Worm (Caenorhabditis elegans) whole organism, L1 larva: ENCODE measurements around the gene dhrs-4.

Source experiments
- C04F5.9 ChIP-seq: sonication (generic microtip); optimal IDR thresholded peaks from 2 replicates; lab custom pipeline; 2016; ENCODE audit warnings: missing genetic modification characterization, missing compliant biosample characterization
- C34B4.2 ChIP-seq: sonication (generic microtip); optimal IDR thresholded peaks from 2 replicates; lab custom pipeline; 2017; ENCODE audit warnings: mild to moderate bottlenecking, missing genetic modification characterization, missing compliant biosample characterization
- F16B12.6 ChIP-seq: fragments of 150-350 bp; optimal IDR thresholded peaks from 2 replicates; lab custom pipeline; 2014; ENCODE audit warnings: missing biosample characterization, missing genetic modification characterization
- alr-1 ChIP-seq: fragments of 200-800 bp; sonication (Bioruptor generic); optimal IDR thresholded peaks from 2 replicates; lab custom pipeline; 2018; ENCODE audit warnings: borderline replicate concordance, mild to moderate bottlenecking, missing genetic modification characterization, missing compliant biosample characterization
- blmp-1 ChIP-seq: fragments of 150-350 bp; optimal IDR thresholded peaks from 2 replicates; lab custom pipeline; 2014; ENCODE audit warnings: missing biosample characterization, missing genetic modification characterization
- ceh-90 ChIP-seq: sonication (generic microtip); optimal IDR thresholded peaks from 2 replicates; lab custom pipeline; 2016; ENCODE audit warnings: missing genetic modification characterization, missing compliant biosample characterization
- dpl-1 ChIP-seq, 3 experiments: fragments of 150-350 bp in 2 of 3; sonication (generic microtip) in 1 of 3; optimal IDR thresholded peaks; 2 replicates each; lab custom pipeline; 2014 to 2017; ENCODE audit warnings: missing biosample characterization in 3 of 3, missing genetic modification characterization in 3 of 3, missing genetic modification reagents in 3 of 3
- efl-1 ChIP-seq, 4 experiments: fragments of 150-350 bp; optimal IDR thresholded peaks in 3 of 4; peaks in 1 of 4; 1 replicate in 1 of 4; 2 replicates in 3 of 4; lab custom pipeline; 2014; ENCODE audit warnings: missing biosample characterization in 2 of 4, missing genetic modification characterization in 2 of 4, missing genetic modification reagents in 2 of 4
- elt-2 ChIP-seq: sonication (generic microtip); optimal IDR thresholded peaks from 2 replicates; lab custom pipeline; 2016; ENCODE audit warnings: missing genetic modification characterization, mild to moderate bottlenecking, inconsistent platforms, missing compliant biosample characterization, missing genetic modification reagents
- fkh-10 ChIP-seq: sonication (generic microtip); optimal IDR thresholded peaks from 2 replicates; lab custom pipeline; 2017; ENCODE audit warnings: missing biosample characterization, missing genetic modification reagents, missing genetic modification characterization
- fkh-4 ChIP-seq: sonication (generic microtip); optimal IDR thresholded peaks from 2 replicates; lab custom pipeline; 2016; ENCODE audit warnings: missing compliant biosample characterization, missing genetic modification characterization, borderline replicate concordance
- hlh-17 ChIP-seq: fragments of 200-800 bp; sonication (Bioruptor generic); optimal IDR thresholded peaks from 2 replicates; lab custom pipeline; 2018; ENCODE audit warnings: missing genetic modification characterization, mild to moderate bottlenecking, missing compliant biosample characterization, moderate library complexity, borderline replicate concordance
- hlh-4 ChIP-seq: sonication (generic microtip); optimal IDR thresholded peaks from 2 replicates; lab custom pipeline; 2016; ENCODE audit warnings: mild to moderate bottlenecking, missing genetic modification characterization, missing compliant biosample characterization
- hpl-2 ChIP-seq: fragments of 150-350 bp; optimal IDR thresholded peaks from 2 replicates; lab custom pipeline; 2014; ENCODE audit warnings: missing biosample characterization, missing genetic modification reagents, missing genetic modification characterization
- lin-14 ChIP-seq: fragments of 200-800 bp; sonication (Bioruptor generic); optimal IDR thresholded peaks from 2 replicates; lab custom pipeline; 2018; ENCODE audit warnings: mild to moderate bottlenecking, missing genetic modification characterization, moderate library complexity, missing compliant biosample characterization
- lin-35 ChIP-seq, 2 experiments: fragments of 150-350 bp; optimal IDR thresholded peaks; 2 replicates each; lab custom pipeline; 2014; ENCODE audit warnings: missing biosample characterization in 2 of 2, missing genetic modification characterization in 2 of 2, missing genetic modification reagents in 2 of 2
- mab-9 ChIP-seq: fragments of 200-800 bp; sonication (Bioruptor generic); IDR thresholded peaks from 2 replicates; pipeline ENCODE4 v1.3.6; 2022; ENCODE audit warnings: missing genetic modification reagents, missing genetic modification characterization, missing compliant biosample characterization
- mdl-1 ChIP-seq, 2 experiments: fragments of 150-350 bp; optimal IDR thresholded peaks; 2 replicates each; lab custom pipeline; 2014 to 2017; ENCODE audit warnings: missing biosample characterization in 2 of 2, missing genetic modification characterization in 2 of 2, inconsistent platforms in 1 of 2
- mep-1 ChIP-seq: fragments of 150-350 bp; optimal IDR thresholded peaks from 2 replicates; lab custom pipeline; 2014; ENCODE audit warnings: missing biosample characterization, missing genetic modification characterization
- nhr-12 ChIP-seq: sonication (generic microtip); optimal IDR thresholded peaks from 2 replicates; lab custom pipeline; 2017; ENCODE audit warnings: missing biosample characterization, missing genetic modification characterization
- nhr-20 ChIP-seq: sonication (generic microtip); optimal IDR thresholded peaks from 2 replicates; lab custom pipeline; 2016; ENCODE audit warnings: mild to moderate bottlenecking, missing genetic modification characterization, missing compliant biosample characterization
- nhr-237 ChIP-seq: fragments of 150-350 bp; optimal IDR thresholded peaks from 2 replicates; lab custom pipeline; 2014; ENCODE audit warnings: missing biosample characterization, missing genetic modification characterization
- nhr-28 ChIP-seq: fragments of 150-350 bp; optimal IDR thresholded peaks from 2 replicates; lab custom pipeline; 2014; ENCODE audit warnings: missing biosample characterization, missing genetic modification characterization
- pag-3 ChIP-seq: sonication (generic microtip); optimal IDR thresholded peaks from 2 replicates; lab custom pipeline; 2017; ENCODE audit warnings: missing genetic modification characterization, mild to moderate bottlenecking, missing compliant biosample characterization, antibody characterized with exemption, borderline replicate concordance; ENCODE audit not compliant: insufficient read depth
- pax-3 ChIP-seq: fragments of 200-800 bp; sonication (Bioruptor generic); optimal IDR thresholded peaks from 2 replicates; lab custom pipeline; 2018; ENCODE audit warnings: mild to moderate bottlenecking, missing genetic modification characterization, moderate library complexity, missing compliant biosample characterization
- sox-4 ChIP-seq: sonication (generic microtip); optimal IDR thresholded peaks from 2 replicates; lab custom pipeline; 2016; ENCODE audit warnings: missing genetic modification characterization, missing compliant biosample characterization
- swsn-7 ChIP-seq: sonication (generic microtip); optimal IDR thresholded peaks from 2 replicates; lab custom pipeline; 2016; ENCODE audit warnings: missing genetic modification characterization, missing compliant biosample characterization
- tbx-2 ChIP-seq: sonication (generic microtip); optimal IDR thresholded peaks from 2 replicates; lab custom pipeline; 2016; ENCODE audit warnings: missing genetic modification characterization, missing compliant biosample characterization
- tlp-1 ChIP-seq: fragments of 150-350 bp; optimal IDR thresholded peaks from 2 replicates; lab custom pipeline; 2014; ENCODE audit warnings: missing biosample characterization, missing genetic modification characterization
- unc-130 ChIP-seq: fragments of 150-350 bp; optimal IDR thresholded peaks from 2 replicates; lab custom pipeline; 2017; ENCODE audit warnings: missing biosample characterization, missing genetic modification characterization, inconsistent platforms
- unc-62 ChIP-seq: fragments of 150-350 bp; optimal IDR thresholded peaks from 2 replicates; lab custom pipeline; 2014; ENCODE audit warnings: missing biosample characterization, missing genetic modification reagents, missing genetic modification characterization
- vab-15 ChIP-seq: sonication (generic microtip); optimal IDR thresholded peaks from 2 replicates; lab custom pipeline; 2017; ENCODE audit warnings: missing genotype, mild to moderate bottlenecking, missing genetic modification characterization, missing compliant biosample characterization
- zip-4 ChIP-seq: fragments of 200-800 bp; sonication (Bioruptor generic); optimal IDR thresholded peaks from 2 replicates; lab custom pipeline; 2018; ENCODE audit warnings: mild to moderate bottlenecking, missing genetic modification characterization, moderate library complexity, missing compliant biosample characterization
- ztf-4 ChIP-seq: fragments of 150-350 bp; optimal IDR thresholded peaks from 2 replicates; lab custom pipeline; 2014; ENCODE audit warnings: missing biosample characterization, missing genetic modification characterization

Gene dhrs-4

ce11 chrV:12907436-12907835, 15.0 kb upstream of the dhrs-4 start:
- TF ChIP-seq alr-1 (tag; lab: Kevin White, UChicago) (no peak), nhr-237 (tag; lab: Kevin White, UChicago) (no peak), ztf-4 (no peak), vab-15 (tag; lab: Kevin White, UChicago) (no peak)

DNA sequence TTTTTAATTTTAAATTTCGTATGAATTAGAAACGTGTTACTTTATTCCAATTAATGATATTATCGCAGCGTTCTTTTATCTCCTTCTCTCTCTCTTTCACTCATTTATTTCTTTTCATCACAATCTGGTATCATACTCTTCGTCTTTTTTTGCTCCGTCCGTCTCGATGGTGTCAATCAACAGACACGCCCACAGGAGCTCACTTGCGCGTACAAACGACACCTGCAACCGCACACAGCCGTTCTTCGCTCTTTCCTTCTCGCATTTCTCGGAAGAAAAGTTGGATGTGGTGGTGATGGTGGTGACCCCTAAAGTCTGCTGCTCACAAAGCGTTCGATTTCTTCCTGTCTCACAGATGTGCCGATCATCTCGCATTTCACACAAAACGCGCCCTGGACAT, 13.8 kb upstream of the dhrs-4 start:
- TF ChIP-seq pag-3 (tag; lab: Kevin White, UChicago) (no peak), nhr-20 (no peak), ztf-4 (no peak), F16B12.6 (tag; lab: Kevin White, UChicago) (no peak), mdl-1 (tag; optimal IDR thresholded peaks at IDR 0.05; lab: Kevin White, UChicago) (no peak), dpl-1 (GFP tag; optimal IDR thresholded peaks at IDR 0.05; lab: Kevin White, UChicago) (no peak), zip-4 (GFP tag; lab: Kevin White, UChicago) (no peak)

DNA sequence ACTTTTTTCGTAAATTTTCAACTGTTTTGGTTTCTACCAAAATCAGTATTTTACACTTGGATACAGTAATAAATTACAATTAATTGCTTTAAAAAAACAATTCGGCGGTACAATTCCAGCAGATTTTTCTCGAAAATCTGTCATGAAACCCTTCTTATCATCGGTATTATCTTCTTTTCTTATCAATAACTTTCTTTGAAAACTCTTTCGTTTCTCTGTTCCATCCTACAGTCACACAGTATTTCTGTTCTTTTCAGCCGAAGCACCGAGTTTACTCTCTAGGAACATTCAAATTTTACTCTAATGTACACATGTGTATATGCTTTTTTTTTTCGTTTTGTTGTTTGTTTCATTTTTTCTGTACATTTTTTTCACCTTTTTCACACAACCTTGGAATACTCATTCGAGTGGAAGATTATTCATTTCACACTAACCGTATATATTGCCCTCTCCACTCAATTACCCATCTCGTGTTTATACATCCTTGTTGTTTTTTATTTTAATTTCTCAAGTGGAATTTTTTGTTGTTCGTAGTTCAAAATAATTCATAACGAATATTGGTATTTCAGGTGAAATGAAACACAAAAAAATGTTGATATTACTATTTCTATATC, 12.8 kb upstream of the dhrs-4 start, which contains the start of gene nid-1:
Gene nid-1, plus strand, starts transcription at position 564 of the 614 bp plus-strand sequence.
- peak; percentile 66 for TF ChIP-seq elt-2 (tag; lab: Kevin White, UChicago)
- TF ChIP-seq efl-1 (optimal IDR thresholded peaks at IDR 0.05; lab: Kevin White, UChicago): no peak
- TF ChIP-seq efl-1 (GFP tag; optimal IDR thresholded peaks at IDR 0.05 in 1 of 2; lab: Kevin White, UChicago): peak in 1 of 2 experiments; percentile 77
- TF ChIP-seq hlh-17 (GFP tag; lab: Kevin White, UChicago): no peak

DNA sequence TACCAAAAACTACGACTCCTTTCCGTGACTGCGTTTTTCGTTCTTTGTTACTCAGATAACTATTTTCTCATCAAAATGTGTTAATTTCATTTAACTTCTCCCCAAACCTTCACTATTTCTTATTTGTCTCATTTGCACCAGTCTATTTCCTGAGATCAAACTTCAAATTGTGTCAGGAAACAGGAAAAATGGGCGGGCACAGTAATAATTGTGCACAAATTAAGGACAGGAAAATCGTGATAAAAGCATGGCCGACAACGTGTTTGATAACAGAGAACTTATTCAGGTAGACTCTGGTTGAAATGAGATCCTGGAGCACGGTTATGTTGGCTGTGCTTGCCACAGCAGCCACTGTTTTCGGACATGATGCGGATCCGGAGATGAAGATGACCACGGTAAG, 2.7 kb upstream of the dhrs-4 start, which contains the start of gene lipl-1:
Gene lipl-1, plus strand, starts transcription at position 282 of the 400 bp plus-strand sequence.
- TF ChIP-seq zip-4 (GFP tag; lab: Kevin White, UChicago) (no peak), sox-4 (tag; lab: Kevin White, UChicago) (no peak), mab-9 (GFP tag; lab: Robert Waterston, UW) (no peak), mep-1 (tag; lab: Kevin White, UChicago) (no peak), tbx-2 (tag; lab: Kevin White, UChicago) (no peak), alr-1 (tag; lab: Kevin White, UChicago) (no peak), pax-3 (no peak)
- TF ChIP-seq, all 84 proteins: peak for 0

- TF ChIP-seq nhr-28 (tag; lab: Kevin White, UChicago): no peak
- no peak for TF ChIP-seq fkh-4
- TF ChIP-seq lin-14 (GFP tag; lab: Kevin White, UChicago): no peak
- no peak for TF ChIP-seq ceh-90 (tag; lab: Kevin White, UChicago)
- no peak for TF ChIP-seq unc-130 (tag; lab: Kevin White, UChicago)
- no peak for TF ChIP-seq nhr-237 (tag; lab: Kevin White, UChicago)
- no peak for TF ChIP-seq unc-62
- no peak for TF ChIP-seq sox-4 (tag; lab: Kevin White, UChicago)
- no peak for TF ChIP-seq swsn-7 (tag; lab: Kevin White, UChicago)
- no peak for TF ChIP-seq hlh-4 (tag; lab: Kevin White, UChicago)
- peak; percentile 74 for TF ChIP-seq elt-2 (tag; lab: Kevin White, UChicago)
- TF ChIP-seq tlp-1 (tag; lab: Kevin White, UChicago): no peak
- no peak for TF ChIP-seq C34B4.2 (tag; lab: Kevin White, UChicago)
- peak; percentile 15 for TF ChIP-seq pax-3
- no peak for TF ChIP-seq blmp-1 (tag; lab: Kevin White, UChicago)
- TF ChIP-seq efl-1 (optimal IDR thresholded peaks at IDR 0.05; lab: Kevin White, UChicago): no peak
- TF ChIP-seq efl-1 (GFP tag; optimal IDR thresholded peaks at IDR 0.05 in 1 of 2; lab: Kevin White, UChicago): no peak
- TF ChIP-seq C04F5.9 (tag; lab: Kevin White, UChicago): no peak
- TF ChIP-seq nhr-12 (tag; lab: Kevin White, UChicago): no peak
- no peak for TF ChIP-seq hpl-2 (GFP tag; lab: Kevin White, UChicago)
- TF ChIP-seq hlh-17 (GFP tag; lab: Kevin White, UChicago): no peak
- no peak for TF ChIP-seq fkh-10 (GFP tag; lab: Kevin White, UChicago)
- TF ChIP-seq nhr-20: peak; percentile 15
- TF ChIP-seq mep-1 (tag; lab: Kevin White, UChicago): no peak
- peak in 1 of 2 experiments; percentile 26 for TF ChIP-seq lin-35 (GFP tag; optimal IDR thresholded peaks at IDR 0.05; lab: Kevin White, UChicago)
Measured at ce11 chrV:12921680-12922079, 728 bp upstream of the dhrs-4 start.
